Worm (Caenorhabditis elegans): Measurements from ENCODE around the gene aman-2.

Gene aman-2

ce11 chrV:11949509-11950117 is 16.6 kb upstream of the aman-2 start:
- TF ChIP-seq attf-3 (GFP tag; conservative IDR thresholded peaks at IDR 0.05) (no peak), snpc-1.3 (tag; optimal IDR thresholded peaks at IDR 0.05; ENCODE audit: insufficient read depth) (no peak), K11D2.4 (GFP tag; IDR thresholded peaks at IDR 0.05) (no peak), zim-3 (tag; optimal IDR thresholded peaks at IDR 0.05) (no peak), nfyb-1 (GFP tag; IDR thresholded peaks at IDR 0.05) (no peak), mel-28 (tag; optimal IDR thresholded peaks at IDR 0.05; ENCODE audit: borderline replicate concordance) (no peak), hsf-1 (GFP tag; IDR thresholded peaks at IDR 0.05) (no peak), ama-1 (optimal IDR thresholded peaks at IDR 0.05) (no peak), ama-1 (GFP tag; optimal IDR thresholded peaks at IDR 0.05) (no peak), ceh-100 (GFP tag; IDR thresholded peaks at IDR 0.05) (no peak), ekl-4 (GFP tag; IDR thresholded peaks at IDR 0.05) (no peak), chd-7 (tag; optimal IDR thresholded peaks at IDR 0.05) (no peak), egl-44 (GFP tag; IDR thresholded peaks at IDR 0.05) (no peak), lsy-27 (tag; optimal IDR thresholded peaks at IDR 0.05; ENCODE audit: borderline replicate concordance, insufficient read depth) (no peak), nhr-90 (tag; optimal IDR thresholded peaks at IDR 0.05) (no peak), T26A5.8 (tag; optimal IDR thresholded peaks at IDR 0.05) (no peak), gei-17 (GFP tag; optimal IDR thresholded peaks at IDR 0.05) (no peak)

- no peak for TF ChIP-seq madf-10 (tag; optimal IDR thresholded peaks at IDR 0.05)
- TF ChIP-seq nhr-90 (tag; optimal IDR thresholded peaks at IDR 0.05), result no peak
- no peak for TF ChIP-seq Y95B8A.8 (GFP tag; IDR thresholded peaks at IDR 0.05)
- TF ChIP-seq let-526 (GFP tag; IDR thresholded peaks at IDR 0.05), result no peak
- TF ChIP-seq lin-26 (GFP tag; IDR thresholded peaks at IDR 0.05), result no peak
- TF ChIP-seq F55B11.4 (tag; optimal IDR thresholded peaks at IDR 0.05; ENCODE audit: borderline replicate concordance, insufficient read depth), result no peak
- TF ChIP-seq nfya-2 (GFP tag; IDR thresholded peaks at IDR 0.05), result no peak
- TF ChIP-seq dpl-1 (GFP tag; optimal IDR thresholded peaks at IDR 0.05), result no peak
- no peak for TF ChIP-seq T07F8.4 (tag; optimal IDR thresholded peaks at IDR 0.05)
- TF ChIP-seq B0035.1 (tag; optimal IDR thresholded peaks at IDR 0.05), result no peak
- TF ChIP-seq nfya-1 (tag; optimal IDR thresholded peaks at IDR 0.05; ENCODE audit: borderline replicate concordance, insufficient read depth), result no peak
- TF ChIP-seq aptf-2 (GFP tag; conservative IDR thresholded peaks at IDR 0.05), result no peak
- TF ChIP-seq lag-1 (GFP tag; IDR thresholded peaks at IDR 0.05), result no peak
- TF ChIP-seq lin-54 (GFP tag; optimal IDR thresholded peaks at IDR 0.05), result no peak
- no peak for TF ChIP-seq lin-40 (tag; optimal IDR thresholded peaks at IDR 0.05)
- no peak for TF ChIP-seq Y53G8AR.9 (GFP tag; conservative IDR thresholded peaks at IDR 0.05)
- TF ChIP-seq lsy-27 (tag; optimal IDR thresholded peaks at IDR 0.05; ENCODE audit: borderline replicate concordance, insufficient read depth), result no peak
- TF ChIP-seq madf-3 (GFP tag; IDR thresholded peaks at IDR 0.05), result no peak
- TF ChIP-seq tbx-9 (tag; optimal IDR thresholded peaks at IDR 0.05; ENCODE audit: borderline replicate concordance), result no peak
Observed at ce11 chrV:11948581-11948980, 15.5 kb upstream of the aman-2 start.

- TF ChIP-seq attf-6 (GFP tag; IDR thresholded peaks at IDR 0.05), result no peak
- TF ChIP-seq die-1 (tag; optimal IDR thresholded peaks at IDR 0.05), result no peak
- no peak for TF ChIP-seq dpl-1 (GFP tag; optimal IDR thresholded peaks at IDR 0.05)
- TF ChIP-seq Y79H2A.3 (GFP tag; conservative IDR thresholded peaks at IDR 0.05), result no peak
- TF ChIP-seq attf-3 (GFP tag; conservative IDR thresholded peaks at IDR 0.05), result no peak
- TF ChIP-seq tlf-1 (GFP tag; optimal IDR thresholded peaks at IDR 0.05), result no peak
- TF ChIP-seq ztf-22 (GFP tag; optimal IDR thresholded peaks at IDR 0.05), result no peak
- no peak for TF ChIP-seq egl-44 (GFP tag; IDR thresholded peaks at IDR 0.05)
- TF ChIP-seq nhr-27 (tag; optimal IDR thresholded peaks at IDR 0.05), result no peak
- no peak for TF ChIP-seq ceh-79 (tag; optimal IDR thresholded peaks at IDR 0.05)
- TF ChIP-seq let-607 (tag; optimal IDR thresholded peaks at IDR 0.05), result no peak
- TF ChIP-seq unc-130 (GFP tag; optimal IDR thresholded peaks at IDR 0.05), result no peak
- no peak for TF ChIP-seq Y95B8A.8 (GFP tag; IDR thresholded peaks at IDR 0.05)
- TF ChIP-seq T26A5.8 (tag; optimal IDR thresholded peaks at IDR 0.05), result no peak
Observed at ce11 chrV:11947414-11947954, 14.4 kb upstream of the aman-2 start.
